Fruit fly (Drosophila melanogaster) whole organism, embryonic: Measurements from ENCODE around the gene CG34398.

Experiments
- Antp ChIP-seq: fragments of 200-800 bp; sonication (Bioruptor generic); optimal IDR thresholded peaks from 3 replicates; lab custom pipeline; 2016; ENCODE audit warnings: missing biosample characterization, missing genetic modification characterization
- Atf3 ChIP-seq: fragments of 200-800 bp; sonication (Bioruptor generic); optimal IDR thresholded peaks from 3 replicates; lab custom pipeline; 2016; ENCODE audit warnings: missing biosample characterization, missing genetic modification characterization
- Blimp-1 ChIP-seq: fragments of 200-800 bp; sonication (Bioruptor generic); optimal IDR thresholded peaks from 3 replicates; lab custom pipeline; 2018; ENCODE audit warnings: missing biosample characterization, missing genetic modification characterization, mild to moderate bottlenecking, moderate library complexity, missing genetic modification reagents
- CG10543 ChIP-seq: fragments of 200-800 bp; sonication (Bioruptor generic); optimal IDR thresholded peaks from 3 replicates; lab custom pipeline; 2017; ENCODE audit warnings: missing biosample characterization, mild to moderate bottlenecking, missing genetic modification characterization, moderate library complexity
- CG11093 ChIP-seq: fragments of 200-800 bp; sonication (Bioruptor generic); IDR thresholded peaks from 3 replicates; pipeline ENCODE4 v1.3.6; 2022; ENCODE audit warnings: missing biosample characterization, missing genetic modification characterization
- CG11398 ChIP-seq: fragments of 200-800 bp; sonication (Bioruptor generic); optimal IDR thresholded peaks from 2 replicates; lab custom pipeline; 2016; ENCODE audit warnings: missing biosample characterization, missing genetic modification characterization
- CG11696 ChIP-seq: fragments of 200-800 bp; sonication (Bioruptor generic); IDR thresholded peaks from 2 replicates; pipeline ENCODE4 v1.3.6; 2022; ENCODE audit warnings: missing biosample characterization, missing genetic modification characterization
- CG14710 ChIP-seq: fragments of 200-800 bp; sonication (Bioruptor generic); optimal IDR thresholded peaks from 3 replicates; lab custom pipeline; 2019; ENCODE audit warnings: missing biosample characterization, mild to moderate bottlenecking, missing genetic modification characterization, moderate library complexity
- CG17359 ChIP-seq: fragments of 200-800 bp; sonication (Bioruptor generic); optimal IDR thresholded peaks from 3 replicates; lab custom pipeline; 2018; ENCODE audit warnings: missing biosample characterization, mild to moderate bottlenecking, missing genetic modification characterization, moderate library complexity
- CG17802 ChIP-seq: fragments of 200-800 bp; sonication (Bioruptor generic); optimal IDR thresholded peaks from 2 replicates; lab custom pipeline; 2018; ENCODE audit warnings: missing biosample characterization, mild to moderate bottlenecking, missing genetic modification characterization, moderate library complexity
- CG18599 ChIP-seq: fragments of 200-800 bp; sonication (Bioruptor generic); optimal IDR thresholded peaks from 3 replicates; lab custom pipeline; 2017; ENCODE audit warnings: missing biosample characterization, missing genetic modification characterization, mild to moderate bottlenecking, moderate library complexity, missing genetic modification reagents
- CG2712 ChIP-seq: fragments of 200-800 bp; optimal IDR thresholded peaks from 3 replicates; lab custom pipeline; 2019; ENCODE audit warnings: missing biosample characterization, mild to moderate bottlenecking, missing genetic modification characterization, moderate library complexity
- CG4424 ChIP-seq: fragments of 200-800 bp; sonication (Bioruptor generic); optimal IDR thresholded peaks from 3 replicates; lab custom pipeline; 2016; ENCODE audit warnings: missing biosample characterization, missing genetic modification characterization
- CG6683 ChIP-seq: fragments of 200-800 bp; sonication (Bioruptor generic); optimal IDR thresholded peaks from 2 replicates; lab custom pipeline; 2017; ENCODE audit warnings: missing biosample characterization, mild to moderate bottlenecking, missing genetic modification characterization, missing genetic modification reagents
- CG7372 ChIP-seq: fragments of 200-800 bp; sonication (Bioruptor generic); IDR thresholded peaks from 2 replicates; pipeline ENCODE4 v1.3.6; 2022; ENCODE audit warnings: missing biosample characterization, missing genetic modification characterization
- CG7556 ChIP-seq: fragments of 200-800 bp; sonication (Bioruptor generic); optimal IDR thresholded peaks from 2 replicates; lab custom pipeline; 2017; ENCODE audit warnings: missing biosample characterization, mild to moderate bottlenecking, missing genetic modification characterization
- CG7839 ChIP-seq: fragments of 200-800 bp; sonication (Bioruptor generic); optimal IDR thresholded peaks from 3 replicates; lab custom pipeline; 2018; ENCODE audit warnings: missing biosample characterization, mild to moderate bottlenecking, missing genetic modification characterization, moderate library complexity
- CG9437 ChIP-seq: fragments of 200-800 bp; sonication (Bioruptor generic); optimal IDR thresholded peaks from 2 replicates; lab custom pipeline; 2018; ENCODE audit warnings: missing biosample characterization, mild to moderate bottlenecking, missing genetic modification characterization
- CG9727 ChIP-seq: fragments of 200-800 bp; sonication (Bioruptor generic); optimal IDR thresholded peaks from 3 replicates; lab custom pipeline; 2017; ENCODE audit warnings: missing biosample characterization, mild to moderate bottlenecking, missing genetic modification characterization
- Chrac-16 ChIP-seq: fragments of 200-800 bp; sonication (Bioruptor generic); optimal IDR thresholded peaks from 3 replicates; lab custom pipeline; 2016; ENCODE audit warnings: missing biosample characterization, missing genetic modification characterization
- Gsc ChIP-seq: fragments of 200-800 bp; sonication (Bioruptor generic); IDR thresholded peaks from 2 replicates; pipeline ENCODE4 v1.3.6; 2022; ENCODE audit warnings: missing biosample characterization, missing genetic modification characterization
- Hr3 ChIP-seq: fragments of 200-800 bp; sonication (Bioruptor generic); optimal IDR thresholded peaks from 3 replicates; lab custom pipeline; 2016; ENCODE audit warnings: missing biosample characterization, missing genetic modification characterization
- Hr51 ChIP-seq, 2 experiments: fragments of 200-800 bp; sonication (Bioruptor generic); optimal IDR thresholded peaks; 2 replicates in 1 of 2; 3 replicates in 1 of 2; lab custom pipeline; 2016 to 2018; ENCODE audit warnings: missing biosample characterization in 2 of 2, missing genetic modification characterization in 2 of 2, mild to moderate bottlenecking in 1 of 2, moderate library complexity in 1 of 2
- Hsf ChIP-seq: fragments of 200-800 bp; sonication (Bioruptor generic); optimal IDR thresholded peaks from 3 replicates; lab custom pipeline; 2016; ENCODE audit warnings: missing biosample characterization, missing genetic modification characterization
- MTF-1 ChIP-seq: fragments of 200-800 bp; sonication (Bioruptor generic); optimal IDR thresholded peaks from 2 replicates; lab custom pipeline; 2018; ENCODE audit warnings: missing biosample characterization, mild to moderate bottlenecking, missing genetic modification characterization, borderline replicate concordance
- Med ChIP-seq: fragments of 200-800 bp; sonication (Bioruptor generic); peaks from one replicate; lab custom pipeline; 2016; ENCODE audit warnings: missing biosample characterization, missing genetic modification characterization, mild to moderate bottlenecking, inconsistent platforms, moderate library complexity
- Mrtf ChIP-seq: fragments of 200-800 bp; sonication (Bioruptor generic); IDR thresholded peaks from 3 replicates; pipeline ENCODE4 v1.3.6; 2022; ENCODE audit warnings: missing biosample characterization, missing genetic modification characterization
- Nf-YC ChIP-seq: fragments of 200-800 bp; optimal IDR thresholded peaks from 3 replicates; lab custom pipeline; 2019; ENCODE audit warnings: missing biosample characterization, mild to moderate bottlenecking, missing genetic modification characterization, moderate library complexity
- Opbp ChIP-seq: fragments of 200-800 bp; sonication (Bioruptor generic); IDR thresholded peaks from 3 replicates; pipeline ENCODE4 v1.3.6; 2022; ENCODE audit warnings: missing biosample characterization, missing genetic modification characterization; ENCODE audit not compliant: partially characterized antibody
- Scr ChIP-seq: fragments of 200-800 bp; sonication (Bioruptor generic); IDR thresholded peaks from 2 replicates; pipeline ENCODE4 v1.3.6; 2022; ENCODE audit warnings: missing biosample characterization, missing genetic modification characterization; ENCODE audit not compliant: partially characterized antibody
- abd-A ChIP-seq: fragments of 200-800 bp; sonication (Bioruptor generic); optimal IDR thresholded peaks from 3 replicates; lab custom pipeline; 2019; ENCODE audit warnings: missing biosample characterization, mild to moderate bottlenecking, missing genetic modification characterization, moderate library complexity
- caup ChIP-seq: fragments of 200-800 bp; sonication (Bioruptor generic); optimal IDR thresholded peaks from 3 replicates; lab custom pipeline; 2017; ENCODE audit warnings: missing biosample characterization, mild to moderate bottlenecking, missing genetic modification characterization, moderate library complexity; ENCODE audit not compliant: severe bottlenecking
- dimm ChIP-seq: fragments of 200-800 bp; sonication (Bioruptor generic); IDR thresholded peaks from 2 replicates; pipeline ENCODE4 v1.3.6; 2022; ENCODE audit warnings: missing biosample characterization, missing genetic modification characterization
- eve ChIP-seq, 2 experiments: fragments of >200 bp; optimal IDR thresholded peaks; 2 replicates each; lab custom pipeline; 2017; ENCODE audit warnings: missing biosample characterization in 2 of 2, missing genetic modification characterization in 2 of 2
- fd3F ChIP-seq: fragments of 200-800 bp; sonication (Bioruptor generic); optimal IDR thresholded peaks from 2 replicates; lab custom pipeline; 2018; ENCODE audit warnings: missing biosample characterization, mild to moderate bottlenecking, missing genetic modification characterization, moderate library complexity
- gem ChIP-seq: fragments of 200-800 bp; sonication (Bioruptor generic); optimal IDR thresholded peaks from 2 replicates; lab custom pipeline; 2019; ENCODE audit warnings: missing biosample characterization, mild to moderate bottlenecking, missing genetic modification characterization, moderate library complexity
- gro ChIP-seq: fragments of 200-800 bp; sonication (Bioruptor generic); optimal IDR thresholded peaks from 2 replicates; lab custom pipeline; 2016; ENCODE audit warnings: missing biosample characterization, missing genetic modification characterization
- gsb-n ChIP-seq: fragments of 200-800 bp; sonication (Bioruptor generic); optimal IDR thresholded peaks from 3 replicates; lab custom pipeline; 2018; ENCODE audit warnings: missing biosample characterization, mild to moderate bottlenecking, missing genetic modification characterization
- lmd ChIP-seq: fragments of 200-800 bp; sonication (Bioruptor generic); IDR thresholded peaks from 2 replicates; pipeline ENCODE4 v1.3.6; 2022; ENCODE audit warnings: missing biosample characterization, missing genetic modification characterization
- nerfin-1 ChIP-seq: fragments of 200-800 bp; sonication (Bioruptor generic); optimal IDR thresholded peaks from 3 replicates; lab custom pipeline; 2019; ENCODE audit warnings: missing biosample characterization, mild to moderate bottlenecking, missing genetic modification characterization, moderate library complexity
- onecut ChIP-seq: fragments of 200-800 bp; sonication (Bioruptor generic); IDR thresholded peaks from 2 replicates; pipeline ENCODE4 v1.3.6; 2022; ENCODE audit warnings: missing biosample characterization, missing genetic modification characterization
- phol ChIP-seq: fragments of 200-800 bp; sonication (Bioruptor generic); optimal IDR thresholded peaks from 3 replicates; lab custom pipeline; 2018; ENCODE audit warnings: missing biosample characterization, mild to moderate bottlenecking, missing genetic modification characterization, moderate library complexity
- pita ChIP-seq: fragments of 200-800 bp; sonication (Bioruptor generic); optimal IDR thresholded peaks from 2 replicates; lab custom pipeline; 2017; ENCODE audit warnings: missing biosample characterization, mild to moderate bottlenecking, missing genetic modification characterization
- slbo ChIP-seq: fragments of 200-800 bp; sonication (Bioruptor generic); IDR thresholded peaks from 2 replicates; pipeline ENCODE4 v1.3.6; 2022; ENCODE audit warnings: missing biosample characterization, missing genetic modification characterization
- sqz ChIP-seq: fragments of 200-800 bp; sonication (Bioruptor generic); optimal IDR thresholded peaks from 3 replicates; lab custom pipeline; 2018; ENCODE audit warnings: missing biosample characterization, mild to moderate bottlenecking, missing genetic modification characterization
- tna ChIP-seq: fragments of 200-800 bp; sonication (Bioruptor generic); IDR thresholded peaks from 2 replicates; pipeline ENCODE4 v1.3.6; 2022; ENCODE audit warnings: missing biosample characterization, missing genetic modification characterization; ENCODE audit not compliant: partially characterized antibody
- vnd ChIP-seq: fragments of 200-800 bp; sonication (Bioruptor generic); IDR thresholded peaks from 3 replicates; pipeline ENCODE4 v1.3.6; 2022; ENCODE audit warnings: missing biosample characterization, missing genetic modification characterization; ENCODE audit not compliant: partially characterized antibody
- zfh1 ChIP-seq: fragments of 200-800 bp; sonication (Bioruptor generic); IDR thresholded peaks from 3 replicates; pipeline ENCODE4 v1.3.6; 2022; ENCODE audit warnings: missing biosample characterization, missing genetic modification characterization

Gene CG34398

DNA sequence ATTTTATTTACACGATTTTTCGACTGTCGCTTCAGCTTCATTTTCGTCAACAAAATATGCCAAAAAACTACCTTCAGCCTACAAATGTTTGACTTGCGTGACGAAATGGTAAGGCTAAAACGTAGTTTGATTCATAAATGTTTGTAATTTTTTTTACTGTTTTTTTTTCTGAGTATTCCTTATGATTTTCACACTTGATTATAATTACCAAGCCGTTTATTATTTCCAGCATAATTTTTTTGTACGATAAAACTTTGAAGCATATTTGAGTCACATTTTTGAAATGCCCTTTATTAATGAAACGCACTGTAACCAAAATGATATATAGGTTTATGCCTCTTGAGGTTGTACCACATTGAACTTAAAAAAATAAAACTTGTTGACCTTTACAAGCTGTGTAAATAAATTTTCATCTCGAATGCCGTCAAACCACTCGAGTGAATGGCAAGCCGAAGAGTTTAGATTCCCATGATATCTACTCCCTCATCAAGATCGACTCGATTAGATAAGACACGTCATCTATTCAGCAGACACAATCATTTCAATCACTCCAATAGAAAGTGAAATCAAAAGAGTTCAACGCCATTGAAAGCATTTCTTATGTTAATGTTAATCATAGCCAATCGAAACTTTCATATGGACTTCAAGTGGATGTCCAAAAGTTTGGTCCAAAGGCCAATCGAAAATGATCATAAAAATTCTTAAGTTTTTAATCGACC lies 84.2 kb downstream of the CG34398 start (continued):
- TF ChIP-seq Gsc (GFP tag; lab: Robert Waterston, UW) (no peak), Scr (GFP tag; lab: Robert Waterston, UW) (no peak), CG11398 (GFP tag; lab: Kevin White, UChicago) (no peak), CG9727 (GFP tag; lab: Kevin White, UChicago) (no peak), caup (GFP tag; lab: Kevin White, UChicago) (peak; percentile 27), CG11696 (GFP tag; lab: Robert Waterston, UW) (peak; percentile 53), gem (peak; percentile 75), CG14710 (tag; lab: Kevin White, UChicago) (peak; percentile 7), vnd (GFP tag; lab: Robert Waterston, UW) (no peak), CG10543 (GFP tag; lab: Kevin White, UChicago) (peak; percentile 2), lmd (GFP tag; lab: Robert Waterston, UW) (peak; percentile 62; the same call in 1 of the 2 replicates), CG7839 (tag; lab: Kevin White, UChicago) (peak; percentile 71), zfh1 (GFP tag; lab: Robert Waterston, UW) (no peak), pita (no peak), nerfin-1 (tag; lab: Kevin White, UChicago) (peak; percentile 24), Opbp (GFP tag; lab: Robert Waterston, UW) (no peak), sqz (GFP tag; lab: Kevin White, UChicago) (peak; percentile 49), Mrtf (GFP tag; lab: Robert Waterston, UW) (peak; percentile 61; the same call in 1 of the 3 replicates), Nf-YC (tag; lab: Kevin White, UChicago) (peak; percentile 11), CG18599 (peak; percentile 44), Atf3 (GFP tag; lab: Kevin White, UChicago) (peak; percentile 34), CG7372 (peak; percentile 47; the same call in 1 of the 2 replicates), gsb-n (no peak), Antp (peak; percentile 22), CG7556 (peak; percentile 40), CG11093 (GFP tag; lab: Robert Waterston, UW) (0 out of 3 replicates have a peak, but pooled peaks have one; percentile 31), CG2712 (tag; lab: Kevin White, UChicago) (peak; percentile 9), CG17802 (tag; lab: Kevin White, UChicago) (no peak), dimm (no peak), phol (tag; lab: Kevin White, UChicago) (peak; percentile 41), CG6683 (peak; percentile 4), Med (GFP tag; lab: Kevin White, UChicago) (peak; percentile 89), CG9437 (GFP tag; lab: Kevin White, UChicago) (peak; percentile 7), Blimp-1 (GFP tag; lab: Kevin White, UChicago) (peak; percentile 90), onecut (GFP tag; lab: Robert Waterston, UW) (no peak), fd3F (GFP tag; lab: Kevin White, UChicago) (peak; percentile 45), tna (GFP tag; lab: Robert Waterston, UW) (no peak), Hr51 (GFP tag; optimal IDR thresholded peaks at IDR 0.05; lab: Kevin White, UChicago) (peak in 1 of 2 experiments; percentile 83), Chrac-16 (GFP tag; lab: Kevin White, UChicago) (peak; percentile 27), Hsf (GFP tag; lab: Kevin White, UChicago) (peak; percentile 38), abd-A (tag; lab: Kevin White, UChicago) (peak; percentile 3), CG17359 (tag; lab: Kevin White, UChicago) (peak; percentile 70), MTF-1 (no peak), gro (GFP tag; lab: Kevin White, UChicago) (peak; percentile 62), eve (GFP tag; optimal IDR thresholded peaks at IDR 0.05; lab: Kevin White, UChicago) (peak in 1 of 2 experiments; percentile 57), Hr3 (peak; percentile 43), CG4424 (GFP tag; lab: Kevin White, UChicago) (peak; percentile 36), slbo (peak; percentile 68)
